Worm (Caenorhabditis elegans): Measurements from ENCODE around the gene T19C4.1.
A peak's percentile ranks its signal among the peaks of the same experiment; 100 is the strongest.
"Not testable (repeated sequence)": the region's sequence is repeated elsewhere in the genome, so short reads cannot be mapped to it uniquely, and the experiment has no call there.

T19C4.1 gene

ce11 chrV:11174663-11175062 is 25.2 kb downstream of the T19C4.1 start (continued):
- TF ChIP-seq lin-38 (GFP tag; IDR thresholded peaks at IDR 0.05) (no peak; the same call in 1 of the 2 replicates), set-16 (GFP tag; IDR thresholded peaks at IDR 0.05) (peak; percentile 68), mdt-29 (GFP tag; IDR thresholded peaks at IDR 0.05) (no peak), nhr-25 (tag; optimal IDR thresholded peaks at IDR 0.05; ENCODE audit: borderline replicate concordance, insufficient read depth) (no peak), arid-1 (GFP tag; conservative IDR thresholded peaks at IDR 0.05) (no peak), skn-1 (tag; optimal IDR thresholded peaks at IDR 0.05) (no peak), mep-1 (tag; optimal IDR thresholded peaks at IDR 0.05) (peak; percentile 39), tra-1 (GFP tag; IDR thresholded peaks at IDR 0.05) (0 out of 2 replicates have a peak, but pooled peaks have one; percentile 39), fkh-10 (GFP tag; optimal IDR thresholded peaks at IDR 0.05) (no peak), madf-9 (GFP tag; conservative IDR thresholded peaks at IDR 0.05) (no peak), fos-1 (tag; optimal IDR thresholded peaks at IDR 0.05) (no peak), sdz-12 (GFP tag; optimal IDR thresholded peaks at IDR 0.05) (no peak)

- TF ChIP-seq hlh-11 (tag; optimal IDR thresholded peaks at IDR 0.05) (peak; percentile 37), dve-1 (tag; optimal IDR thresholded peaks at IDR 0.05; ENCODE audit: insufficient read depth) (peak; percentile 5), T26A8.4 (GFP tag; IDR thresholded peaks at IDR 0.05) (peak; percentile 58), mep-1 (tag; optimal IDR thresholded peaks at IDR 0.05) (peak; percentile 43), dmd-8 (GFP tag; IDR thresholded peaks at IDR 0.05) (0 out of 2 replicates have a peak, but pooled peaks have one; percentile 56), dmd-6 (GFP tag; IDR thresholded peaks at IDR 0.05) (peak; percentile 41; the same call in 1 of the 2 replicates), nhr-102 (tag; optimal IDR thresholded peaks at IDR 0.05) (peak; percentile 32), ceh-44 (GFP tag; IDR thresholded peaks at IDR 0.05) (0 out of 2 replicates have a peak, but pooled peaks have one; percentile 67), php-3 (GFP tag; IDR thresholded peaks at IDR 0.05) (peak; percentile 25; the same call in 1 of the 2 replicates), unc-130 (GFP tag; optimal IDR thresholded peaks at IDR 0.05) (peak; percentile 53), mes-2 (tag; optimal IDR thresholded peaks at IDR 0.05; ENCODE audit: poor library complexity, severe bottlenecking) (peak; percentile 54), snpc-4 (tag; optimal IDR thresholded peaks at IDR 0.05) (peak; percentile 74), F49E8.2 (tag; optimal IDR thresholded peaks at IDR 0.05; ENCODE audit: borderline replicate concordance) (peak; percentile 76), nhr-48 (tag; optimal IDR thresholded peaks at IDR 0.05) (peak; percentile 27), mdt-29 (GFP tag; IDR thresholded peaks at IDR 0.05) (peak; percentile 13; the same call in 1 of the 2 replicates), lin-38 (GFP tag; IDR thresholded peaks at IDR 0.05) (peak; percentile 60), vab-7 (GFP tag; IDR thresholded peaks at IDR 0.05) (peak; percentile 52; the same call in 1 of the 2 replicates), snpc-1.2 (GFP tag; IDR thresholded peaks at IDR 0.05) (peak; percentile 84), Y48G9A.11 (GFP tag; IDR thresholded peaks at IDR 0.05) (peak; percentile 59; the same call in 1 of the 2 replicates), daf-16 (tag; optimal IDR thresholded peaks at IDR 0.05) (peak; percentile 21)
- TF ChIP-seq daf-16 (GFP tag; optimal IDR thresholded peaks at IDR 0.05): not testable (repeated sequence)
Measured at ce11 chrV:11175336-11175938, 25.9 kb downstream of the T19C4.1 start.

DNA sequence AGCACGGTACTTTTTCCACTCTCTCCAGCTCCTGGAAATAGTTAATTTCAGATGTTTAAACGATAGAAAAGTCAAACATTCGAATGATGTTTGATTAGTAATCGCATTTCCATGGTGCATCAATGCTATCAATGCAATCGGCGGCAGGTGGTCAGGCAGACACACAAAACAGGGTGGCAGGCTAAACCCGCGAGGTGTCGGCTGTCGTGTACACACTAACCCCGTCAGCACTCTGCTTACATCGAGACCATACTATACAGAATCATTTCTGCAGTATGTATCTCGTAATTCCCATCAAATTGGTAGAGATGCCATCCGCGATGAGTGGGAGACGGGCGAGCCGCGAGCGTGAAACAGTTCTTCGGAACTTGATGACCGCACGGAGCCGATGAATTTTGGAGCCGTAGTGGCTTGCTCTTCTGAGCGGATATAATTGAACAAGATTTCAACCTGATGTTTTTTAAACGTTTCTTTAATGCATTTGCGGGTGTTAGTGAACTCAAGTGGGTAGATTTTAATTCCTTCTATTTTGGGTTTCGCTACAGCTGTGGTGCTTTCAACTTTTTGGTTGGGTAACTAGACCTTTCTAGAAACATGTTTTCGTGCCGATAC is 27.3 kb downstream of the T19C4.1 start:
- TF ChIP-seq hlh-30 (tag; optimal IDR thresholded peaks at IDR 0.05; ENCODE audit: insufficient read depth): peak; percentile 46
- peak; percentile 81 for TF ChIP-seq hlh-11 (tag; optimal IDR thresholded peaks at IDR 0.05)
- TF ChIP-seq pqm-1 (tag; optimal IDR thresholded peaks at IDR 0.05): peak; percentile 3
- peak; percentile 85 for TF ChIP-seq snpc-4 (tag; optimal IDR thresholded peaks at IDR 0.05)
- peak; percentile 70 for TF ChIP-seq duxl-1 (tag; optimal IDR thresholded peaks at IDR 0.05; ENCODE audit: poor library complexity)
- TF ChIP-seq nhr-102 (tag; optimal IDR thresholded peaks at IDR 0.05): peak; percentile 76
- TF ChIP-seq arid-1 (GFP tag; conservative IDR thresholded peaks at IDR 0.05): peak; percentile 85
- TF ChIP-seq snpc-1.2 (GFP tag; IDR thresholded peaks at IDR 0.05): peak; percentile 92
- peak; percentile 72 for TF ChIP-seq lin-38 (GFP tag; IDR thresholded peaks at IDR 0.05)
- peak; percentile 30 to 33 for TF ChIP-seq daf-16 (GFP tag; optimal IDR thresholded peaks at IDR 0.05)
- TF ChIP-seq daf-16 (tag; optimal IDR thresholded peaks at IDR 0.05): peak; percentile 62
- peak; percentile 60 for TF ChIP-seq php-3 (GFP tag; IDR thresholded peaks at IDR 0.05)
- peak; percentile 70 for TF ChIP-seq dve-1 (tag; optimal IDR thresholded peaks at IDR 0.05; ENCODE audit: insufficient read depth)
- peak; percentile 26 for TF ChIP-seq zip-2 (tag; optimal IDR thresholded peaks at IDR 0.05)
- TF ChIP-seq tra-1 (GFP tag; IDR thresholded peaks at IDR 0.05): 0 out of 2 replicates have a peak, but pooled peaks have one; percentile 26
- TF ChIP-seq F10B5.3 (tag; optimal IDR thresholded peaks at IDR 0.05): peak; percentile 35
- TF ChIP-seq mep-1 (tag; optimal IDR thresholded peaks at IDR 0.05): peak; percentile 50
- 0 out of 2 replicates have a peak, but pooled peaks have one; percentile 7 for TF ChIP-seq nhr-41 (GFP tag; IDR thresholded peaks at IDR 0.05)
- peak; percentile 63 for TF ChIP-seq mxl-3 (GFP tag; optimal IDR thresholded peaks at IDR 0.05)
- TF ChIP-seq rbr-2 (tag; optimal IDR thresholded peaks at IDR 0.05): peak; percentile 27
- TF ChIP-seq mes-2 (tag; optimal IDR thresholded peaks at IDR 0.05; ENCODE audit: poor library complexity, severe bottlenecking): peak; percentile 77
- peak; percentile 58 for TF ChIP-seq nhr-48 (tag; optimal IDR thresholded peaks at IDR 0.05)
- peak; percentile 48 for TF ChIP-seq spr-1 (tag; optimal IDR thresholded peaks at IDR 0.05)
- TF ChIP-seq Y48G9A.11 (GFP tag; IDR thresholded peaks at IDR 0.05): peak; percentile 60
- TF ChIP-seq madf-5 (GFP tag; IDR thresholded peaks at IDR 0.05): 0 out of 4 replicates have a peak, but pooled peaks of 1 of the 2 experiments have one; percentile 30
- peak; percentile 81 for TF ChIP-seq ceh-44 (GFP tag; IDR thresholded peaks at IDR 0.05)
- TF ChIP-seq unc-130 (GFP tag; optimal IDR thresholded peaks at IDR 0.05): peak; percentile 19
- TF ChIP-seq F49E8.2 (tag; optimal IDR thresholded peaks at IDR 0.05; ENCODE audit: borderline replicate concordance): peak; percentile 84

All from whole organism, L4 larva.